Worm (Caenorhabditis elegans) whole organism, young adult: ENCODE measurements around the gene W02G9.4.

Experiments
- F22D6.2 ChIP-seq: sonication (generic microtip); optimal IDR thresholded peaks from 2 replicates; lab custom pipeline; 2016; ENCODE audit warnings: mild to moderate bottlenecking, missing genetic modification characterization, missing compliant biosample characterization
- K12H6.12 ChIP-seq: fragments of 200-800 bp; sonication (Bioruptor generic); optimal IDR thresholded peaks from 2 replicates; lab custom pipeline; 2018; ENCODE audit warnings: mild to moderate bottlenecking, missing genetic modification characterization, missing compliant biosample characterization
- Y79H2A.3 ChIP-seq: fragments of 200-800 bp; sonication (Bioruptor generic); conservative IDR thresholded peaks from 2 replicates; pipeline ENCODE4 v1.3.6; 2022; ENCODE audit warnings: missing genetic modification reagents, missing genetic modification characterization, missing compliant biosample characterization
- Y95B8A.8 ChIP-seq: fragments of 200-800 bp; sonication (Bioruptor generic); IDR thresholded peaks from 2 replicates; pipeline ENCODE4 v1.3.6; 2022; ENCODE audit warnings: missing genetic modification reagents, missing genetic modification characterization, missing compliant biosample characterization
- ZK185.1 ChIP-seq: sonication (generic microtip); optimal IDR thresholded peaks from 2 replicates; lab custom pipeline; 2016; ENCODE audit warnings: mild to moderate bottlenecking, missing genetic modification characterization, missing compliant biosample characterization; ENCODE audit not compliant: poor library complexity, severe bottlenecking
- aptf-2 ChIP-seq: fragments of 200-800 bp; sonication (Bioruptor generic); conservative IDR thresholded peaks from 2 replicates; pipeline ENCODE4 v1.3.6; 2022; ENCODE audit warnings: missing genetic modification reagents, missing genetic modification characterization, missing compliant biosample characterization
- aptf-3 ChIP-seq: fragments of 200-800 bp; sonication (Bioruptor generic); IDR thresholded peaks from 2 replicates; pipeline ENCODE4 v1.3.6; 2022; ENCODE audit warnings: missing genetic modification characterization, missing compliant biosample characterization
- attf-5 ChIP-seq: fragments of 200-800 bp; sonication (Bioruptor generic); optimal IDR thresholded peaks from 2 replicates; lab custom pipeline; 2018; ENCODE audit warnings: mild to moderate bottlenecking, missing genetic modification characterization, missing compliant biosample characterization
- bed-1 ChIP-seq: fragments of 200-800 bp; sonication (Bioruptor generic); IDR thresholded peaks from 2 replicates; pipeline ENCODE4 v1.3.6; 2022; ENCODE audit warnings: missing genetic modification reagents, missing genetic modification characterization, missing compliant biosample characterization
- ccch-3 ChIP-seq: fragments of 200-800 bp; sonication (Bioruptor generic); optimal IDR thresholded peaks from 2 replicates; lab custom pipeline; 2018; ENCODE audit warnings: mild to moderate bottlenecking, missing genetic modification characterization, missing compliant biosample characterization
- ceh-27 ChIP-seq: fragments of 200-800 bp; sonication (Bioruptor generic); optimal IDR thresholded peaks from 2 replicates; lab custom pipeline; 2018; ENCODE audit warnings: mild to moderate bottlenecking, missing genetic modification characterization, moderate library complexity, missing compliant biosample characterization
- ceh-40 ChIP-seq: fragments of 200-800 bp; sonication (Bioruptor generic); IDR thresholded peaks from 2 replicates; pipeline ENCODE4 v1.3.6; 2022; ENCODE audit warnings: missing genetic modification characterization, missing compliant biosample characterization
- ceh-91 ChIP-seq: fragments of 200-800 bp; sonication (Bioruptor generic); IDR thresholded peaks from 2 replicates; pipeline ENCODE4 v1.3.6; 2022; ENCODE audit warnings: missing genetic modification reagents, missing genetic modification characterization, missing compliant biosample characterization
- die-1 ChIP-seq: sonication (generic microtip); optimal IDR thresholded peaks from 2 replicates; lab custom pipeline; 2016; ENCODE audit warnings: missing genotype, mild to moderate bottlenecking, missing genetic modification characterization, missing compliant biosample characterization
- dox-1 ChIP-seq: fragments of 200-800 bp; sonication (Bioruptor generic); IDR thresholded peaks from 2 replicates; pipeline ENCODE4 v1.3.6; 2022; ENCODE audit warnings: missing genetic modification reagents, missing genetic modification characterization, missing compliant biosample characterization
- dpff-1 ChIP-seq: sonication (generic microtip); optimal IDR thresholded peaks from 2 replicates; lab custom pipeline; 2017; ENCODE audit warnings: mild to moderate bottlenecking, missing genetic modification characterization, missing compliant biosample characterization
- efl-1 ChIP-seq: fragments of 150-350 bp; optimal IDR thresholded peaks from 2 replicates; lab custom pipeline; 2014; ENCODE audit warnings: missing biosample characterization, missing genetic modification reagents, missing genetic modification characterization
- ekl-4 ChIP-seq: fragments of 200-800 bp; sonication (Bioruptor generic); IDR thresholded peaks from 2 replicates; pipeline ENCODE4 v1.3.6; 2022; ENCODE audit warnings: missing genetic modification reagents, missing genetic modification characterization, missing compliant biosample characterization
- him-1 ChIP-seq: sonication (generic microtip); optimal IDR thresholded peaks from 2 replicates; lab custom pipeline; 2016; ENCODE audit warnings: missing genotype, missing genetic modification reagents, missing genetic modification characterization, missing compliant biosample characterization
- hmg-20 ChIP-seq: fragments of 200-800 bp; sonication (Bioruptor generic); IDR thresholded peaks from 2 replicates; pipeline ENCODE4 v1.3.6; 2022; ENCODE audit warnings: missing genetic modification reagents, missing genetic modification characterization, missing compliant biosample characterization
- hrde-1 ChIP-seq: sonication (generic microtip); optimal IDR thresholded peaks from 2 replicates; lab custom pipeline; 2016; ENCODE audit warnings: missing genetic modification characterization, mild to moderate bottlenecking, missing compliant biosample characterization, moderate library complexity, missing genotype, missing genetic modification reagents, borderline replicate concordance
- let-607 ChIP-seq, 2 experiments: fragments of 200-800 bp in 1 of 2; sonication (Bioruptor generic) in 1 of 2; sonication (generic microtip) in 1 of 2; optimal IDR thresholded peaks; 2 replicates each; lab custom pipeline; 2016 to 2018; ENCODE audit warnings: mild to moderate bottlenecking in 2 of 2, missing compliant biosample characterization in 2 of 2, missing genetic modification characterization in 2 of 2, moderate library complexity in 2 of 2, missing genotype in 1 of 2
- lir-1 ChIP-seq: fragments of 200-800 bp; sonication (Bioruptor generic); conservative IDR thresholded peaks from 2 replicates; pipeline ENCODE4 v1.3.6; 2022; ENCODE audit warnings: missing genetic modification reagents, missing genetic modification characterization, missing compliant biosample characterization
- madf-6 ChIP-seq: fragments of 200-800 bp; sonication (Bioruptor generic); IDR thresholded peaks from 2 replicates; pipeline ENCODE4 v1.3.6; 2022; ENCODE audit warnings: missing genetic modification reagents, missing genetic modification characterization, missing compliant biosample characterization
- madf-8 ChIP-seq: fragments of 200-800 bp; sonication (Bioruptor generic); conservative IDR thresholded peaks from 2 replicates; pipeline ENCODE4 v1.3.6; 2022; ENCODE audit warnings: missing genetic modification reagents, missing genetic modification characterization, missing compliant biosample characterization
- mcd-1 ChIP-seq: fragments of 200-800 bp; sonication (Bioruptor generic); IDR thresholded peaks from 2 replicates; pipeline ENCODE4 v1.3.6; 2022; ENCODE audit warnings: missing genetic modification reagents, missing genetic modification characterization, missing compliant biosample characterization
- mes-4 ChIP-seq: sonication (generic microtip); optimal IDR thresholded peaks from 2 replicates; lab custom pipeline; 2016; ENCODE audit warnings: missing genotype, missing genetic modification characterization, missing compliant biosample characterization
- mxl-1 ChIP-seq: sonication (generic microtip); optimal IDR thresholded peaks from 2 replicates; lab custom pipeline; 2016; ENCODE audit warnings: missing genetic modification characterization, missing compliant biosample characterization
- nfya-2 ChIP-seq: fragments of 200-800 bp; sonication (Bioruptor generic); IDR thresholded peaks from 2 replicates; pipeline ENCODE4 v1.3.6; 2022; ENCODE audit warnings: missing genetic modification reagents, missing genetic modification characterization, missing compliant biosample characterization
- nhr-120 ChIP-seq: fragments of 200-800 bp; sonication (Bioruptor generic); IDR thresholded peaks from 2 replicates; pipeline ENCODE4 v1.3.6; 2022; ENCODE audit warnings: missing genetic modification characterization, missing compliant biosample characterization
- nhr-80 ChIP-seq: sonication (generic microtip); optimal IDR thresholded peaks from 2 replicates; lab custom pipeline; 2016; ENCODE audit warnings: missing genetic modification characterization, missing compliant biosample characterization
- nhr-90 ChIP-seq: sonication (generic microtip); optimal IDR thresholded peaks from 2 replicates; lab custom pipeline; 2016; ENCODE audit warnings: missing genotype, mild to moderate bottlenecking, missing genetic modification characterization, missing compliant biosample characterization
- pbrm-1 ChIP-seq: fragments of 200-800 bp; sonication (Bioruptor generic); IDR thresholded peaks from 2 replicates; pipeline ENCODE4 v1.3.6; 2022; ENCODE audit warnings: missing genetic modification reagents, missing genetic modification characterization, missing compliant biosample characterization
- repo-1 ChIP-seq: sonication (generic microtip); optimal IDR thresholded peaks from 2 replicates; lab custom pipeline; 2017; ENCODE audit warnings: mild to moderate bottlenecking, missing genetic modification characterization, missing compliant biosample characterization
- sea-2 ChIP-seq: fragments of 200-800 bp; sonication (Bioruptor generic); IDR thresholded peaks from 2 replicates; pipeline ENCODE4 v1.3.6; 2022; ENCODE audit warnings: missing genetic modification characterization, missing compliant biosample characterization
- snpc-1.3 ChIP-seq: sonication (generic microtip); optimal IDR thresholded peaks from 2 replicates; lab custom pipeline; 2017; ENCODE audit warnings: missing genetic modification characterization, mild to moderate bottlenecking, missing compliant biosample characterization, antibody characterized with exemption, moderate library complexity, missing genotype, missing genetic modification reagents; ENCODE audit not compliant: insufficient read depth
- somi-1 ChIP-seq: fragments of 200-800 bp; sonication (Bioruptor generic); optimal IDR thresholded peaks from 2 replicates; lab custom pipeline; 2018; ENCODE audit warnings: mild to moderate bottlenecking, missing genetic modification characterization, missing compliant biosample characterization
- tbx-9 ChIP-seq: sonication (generic microtip); optimal IDR thresholded peaks from 2 replicates; lab custom pipeline; 2016; ENCODE audit warnings: borderline replicate concordance, missing genetic modification characterization, inconsistent platforms, missing compliant biosample characterization
- tlf-1 ChIP-seq: fragments of 200-800 bp; sonication (Bioruptor generic); optimal IDR thresholded peaks from 2 replicates; lab custom pipeline; 2018; ENCODE audit warnings: mild to moderate bottlenecking, missing genetic modification characterization, missing compliant biosample characterization
- unc-130 ChIP-seq: sonication (generic microtip); optimal IDR thresholded peaks from 2 replicates; lab custom pipeline; 2016; ENCODE audit warnings: missing genetic modification reagents, missing genetic modification characterization, missing compliant biosample characterization
- ztf-18 ChIP-seq: sonication (generic microtip); optimal IDR thresholded peaks from 2 replicates; lab custom pipeline; 2016; ENCODE audit warnings: missing genotype, mild to moderate bottlenecking, missing genetic modification characterization, missing compliant biosample characterization
- ztf-6 ChIP-seq: fragments of 200-800 bp; sonication (Bioruptor generic); IDR thresholded peaks from 2 replicates; pipeline ENCODE4 v1.3.6; 2022; ENCODE audit warnings: missing genetic modification reagents, missing genetic modification characterization, missing compliant biosample characterization

Gene W02G9.4

DNA sequence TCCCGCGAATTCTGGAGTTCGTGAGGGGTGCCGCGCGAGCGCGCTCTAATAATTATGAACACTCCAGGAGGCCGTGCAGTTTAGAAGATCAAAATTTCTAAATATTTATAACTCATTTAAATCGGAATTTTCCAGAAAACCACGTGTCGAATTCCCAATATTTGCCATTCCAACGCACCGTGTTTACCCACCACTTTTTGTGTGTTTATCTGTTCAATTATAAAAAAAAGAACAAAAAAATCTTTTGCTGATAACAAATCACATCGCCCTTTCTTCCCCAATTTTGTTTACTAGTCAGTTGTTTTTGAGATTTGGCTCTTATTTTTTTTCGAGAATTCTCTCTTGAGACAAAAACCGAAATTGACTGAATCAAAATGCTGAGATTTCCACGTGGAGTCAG, 10.5 kb upstream of the W02G9.4 start:
- TF ChIP-seq attf-5 (GFP tag; lab: Kevin White, UChicago) (peak; percentile 7), unc-130 (GFP tag; lab: Kevin White, UChicago) (no peak), madf-6 (GFP tag; lab: Robert Waterston, UW) (peak; percentile 46; the same call in 1 of the 2 replicates), madf-8 (GFP tag; lab: Robert Waterston, UW) (0 out of 2 replicates have a peak, but pooled peaks have one; percentile 13), nhr-80 (tag; lab: Kevin White, UChicago) (peak; percentile 21)
- TF ChIP-seq, all 124 proteins: peak for 4

DNA sequence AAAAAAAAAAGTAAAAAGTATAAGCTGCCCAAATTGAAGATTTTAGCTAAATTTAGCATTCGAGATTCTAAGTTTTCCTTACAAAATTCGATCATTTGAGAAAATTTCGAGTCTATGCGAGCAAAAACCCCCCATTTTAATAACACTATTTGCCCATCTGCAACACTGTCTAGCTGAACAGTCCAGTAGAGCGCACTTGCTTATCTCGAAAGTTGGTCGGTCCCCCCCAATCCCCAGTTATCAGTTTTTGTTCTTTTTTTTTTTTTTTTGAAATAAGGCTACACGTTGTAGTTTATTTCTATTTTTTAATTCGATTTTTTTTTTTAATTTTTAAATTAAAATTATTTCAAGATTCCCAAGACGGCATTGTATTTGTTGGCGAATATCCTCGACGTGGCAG, 9.0 kb upstream of the W02G9.4 start:
- TF ChIP-seq nhr-80 (tag; lab: Kevin White, UChicago) (peak; percentile 82), mcd-1 (GFP tag; lab: Robert Waterston, UW) (peak; percentile 87), pbrm-1 (GFP tag; lab: Robert Waterston, UW) (no peak)

DNA sequence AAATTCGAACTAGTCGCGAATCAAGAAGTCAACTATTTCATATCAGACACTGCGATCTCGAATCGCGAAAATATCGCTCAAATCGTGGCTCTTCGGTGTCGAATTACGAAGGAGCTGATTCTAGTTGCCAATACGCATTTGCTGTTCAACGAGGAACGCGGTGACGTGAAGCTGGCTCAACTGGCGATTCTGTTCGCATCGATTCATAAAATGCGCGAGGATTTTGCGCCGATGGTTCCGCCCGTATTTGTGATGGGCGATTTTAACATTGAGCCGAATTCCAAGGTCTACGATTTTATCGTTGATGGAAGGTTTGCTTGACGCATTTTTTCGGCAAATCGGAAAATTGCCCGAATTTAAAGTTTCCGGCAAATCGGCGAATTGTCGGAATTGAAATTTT, 6.2 kb upstream of the W02G9.4 start:
- TF ChIP-seq ztf-6 (GFP tag; lab: Robert Waterston, UW), result no peak
- TF ChIP-seq aptf-3 (GFP tag; lab: Robert Waterston, UW), result no peak
- TF ChIP-seq ekl-4 (GFP tag; lab: Robert Waterston, UW), result no peak
- TF ChIP-seq somi-1 (GFP tag; lab: Kevin White, UChicago), result no peak
- no peak for TF ChIP-seq let-607 (tag; optimal IDR thresholded peaks at IDR 0.05; lab: Kevin White, UChicago)
- no peak for TF ChIP-seq mcd-1 (GFP tag; lab: Robert Waterston, UW)
- TF ChIP-seq dox-1 (GFP tag; lab: Robert Waterston, UW), result no peak
- TF ChIP-seq Y95B8A.8 (GFP tag; lab: Robert Waterston, UW), result no peak
- TF ChIP-seq ceh-40 (GFP tag; lab: Robert Waterston, UW), result no peak
- TF ChIP-seq tlf-1 (GFP tag; lab: Kevin White, UChicago), result no peak
- no peak for TF ChIP-seq ceh-91 (GFP tag; lab: Robert Waterston, UW)
- no peak for TF ChIP-seq dpff-1 (tag; lab: Kevin White, UChicago)
- TF ChIP-seq him-1, result no peak

DNA sequence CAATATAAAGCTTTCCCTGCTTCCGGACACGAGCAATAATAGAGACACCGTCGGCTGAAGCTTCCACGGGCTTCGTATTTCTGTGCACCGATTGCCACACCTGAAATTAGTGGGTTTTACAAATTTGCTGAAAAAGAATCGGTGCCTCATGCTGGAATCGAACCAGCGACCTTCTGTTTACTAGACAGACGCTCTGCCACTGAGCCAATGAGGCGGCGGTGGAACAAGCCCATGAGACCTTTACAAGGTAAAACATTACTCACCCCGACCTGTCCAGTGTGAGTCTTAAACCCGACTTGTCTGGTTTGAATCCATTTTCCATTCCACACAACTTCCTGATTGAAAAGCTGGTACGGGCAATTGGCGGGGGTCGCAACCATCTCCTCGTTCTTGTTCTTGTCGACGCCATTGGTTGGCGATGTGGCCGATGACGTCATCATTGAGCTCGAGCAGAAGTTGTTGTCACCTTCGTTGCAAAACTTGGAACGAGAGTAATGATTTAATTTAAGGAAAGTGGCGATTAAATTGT, 2.1 kb upstream of the W02G9.4 start, which contains the start of gene ndx-2:
TSS of gene ndx-2 (minus strand) at position 479 of the 529 bp plus-strand sequence.
- TF ChIP-seq hrde-1 (tag; lab: Kevin White, UChicago) (peak; percentile 3), ccch-3 (GFP tag; lab: Kevin White, UChicago) (no peak), mes-4 (tag; lab: Kevin White, UChicago) (no peak), ceh-27 (GFP tag; lab: Kevin White, UChicago) (peak; percentile 8), nfya-2 (GFP tag; lab: Robert Waterston, UW) (no peak), sea-2 (GFP tag; lab: Robert Waterston, UW) (no peak), efl-1 (peak; percentile 33), nhr-90 (peak; percentile 80), tbx-9 (peak; percentile 50), tlf-1 (GFP tag; lab: Kevin White, UChicago) (no peak), F22D6.2 (tag; lab: Kevin White, UChicago) (no peak), Y79H2A.3 (no peak), ztf-18 (tag; lab: Kevin White, UChicago) (peak; percentile 73), die-1 (tag; lab: Kevin White, UChicago) (peak; percentile 79), hmg-20 (GFP tag; lab: Robert Waterston, UW) (0 out of 2 replicates have a peak, but pooled peaks have one; percentile 35), lir-1 (GFP tag; lab: Robert Waterston, UW) (no peak), K12H6.12 (tag; lab: Kevin White, UChicago) (no peak), ZK185.1 (tag; lab: Kevin White, UChicago) (no peak), aptf-2 (no peak), mxl-1 (tag; lab: Kevin White, UChicago) (peak; percentile 84), snpc-1.3 (tag; lab: Kevin White, UChicago) (peak; percentile 50), bed-1 (GFP tag; lab: Robert Waterston, UW) (no peak), nhr-120 (GFP tag; lab: Robert Waterston, UW) (no peak), repo-1 (tag; lab: Kevin White, UChicago) (no peak)
